Fruit fly (Drosophila melanogaster): ENCODE data around the gene Ndc80.
A peak's percentile ranks its signal among the peaks of the same experiment; 100 is the strongest.

The Ndc80 gene

dm6 chrX:13630290-13630900, 18.5 kb upstream of the Ndc80 start (continued):
- TF ChIP-seq cas (GFP tag; IDR thresholded peaks at IDR 0.05): no peak
- TF ChIP-seq pho (GFP tag; optimal IDR thresholded peaks at IDR 0.05): no peak
- no peak for TF ChIP-seq CG4854 (GFP tag; optimal IDR thresholded peaks at IDR 0.05)
- TF ChIP-seq en (GFP tag; optimal IDR thresholded peaks at IDR 0.05): peak; percentile 27
- TF ChIP-seq dm (GFP tag; optimal IDR thresholded peaks at IDR 0.05): no peak
- 0 out of 3 replicates have a peak, but pooled peaks have one; percentile 44 for TF ChIP-seq zfh1 (GFP tag; IDR thresholded peaks at IDR 0.05)
- TF ChIP-seq dpn (GFP tag; optimal IDR thresholded peaks at IDR 0.05): peak; percentile 1 to 26
- TF ChIP-seq Dek (tag; optimal IDR thresholded peaks at IDR 0.05): no peak
- no peak for TF ChIP-seq CG6654 (GFP tag; optimal IDR thresholded peaks at IDR 0.05)
- TF ChIP-seq oc (tag; optimal IDR thresholded peaks at IDR 0.05): no peak
- no peak for TF ChIP-seq kah (GFP tag; optimal IDR thresholded peaks at IDR 0.05)
- TF ChIP-seq maf-S (GFP tag; optimal IDR thresholded peaks at IDR 0.05): no peak
- TF ChIP-seq B-H1 (GFP tag; IDR thresholded peaks at IDR 0.05): no peak
- TF ChIP-seq gcm2 (GFP tag; optimal IDR thresholded peaks at IDR 0.05): no peak
- TF ChIP-seq CG11247 (GFP tag; IDR thresholded peaks at IDR 0.05): no peak
- no peak for TF ChIP-seq CG7556 (GFP tag; optimal IDR thresholded peaks at IDR 0.05)
- no peak for TF ChIP-seq jumu (GFP tag; optimal IDR thresholded peaks at IDR 0.05)
- TF ChIP-seq unc-4 (GFP tag; IDR thresholded peaks at IDR 0.05; ENCODE audit: partially characterized antibody): no peak
- TF ChIP-seq NC2α (GFP tag; optimal IDR thresholded peaks at IDR 0.05): no peak
- peak; percentile 10 for TF ChIP-seq CoRest (tag; optimal IDR thresholded peaks at IDR 0.05)
- no peak for TF ChIP-seq exex (tag; optimal IDR thresholded peaks at IDR 0.05)
- TF ChIP-seq crc (GFP tag; optimal IDR thresholded peaks at IDR 0.05): peak; percentile 24
- no peak for TF ChIP-seq Sox100B (GFP tag; optimal IDR thresholded peaks at IDR 0.05)
- no peak for TF ChIP-seq CG11398 (GFP tag; optimal IDR thresholded peaks at IDR 0.05)
- no peak for TF ChIP-seq Vsx1 (GFP tag; optimal IDR thresholded peaks at IDR 0.05)
- 0 out of 2 replicates have a peak, but pooled peaks have one; percentile 27 for TF ChIP-seq CG6689 (GFP tag; IDR thresholded peaks at IDR 0.05)
- TF ChIP-seq CG3726 (GFP tag; IDR thresholded peaks at IDR 0.05): 0 out of 3 replicates have a peak, but pooled peaks have one; percentile 31
- TF ChIP-seq pzg (GFP tag; optimal IDR thresholded peaks at IDR 0.05): no peak
- TF ChIP-seq mam (GFP tag; optimal IDR thresholded peaks at IDR 0.05): peak; percentile 29
- TF ChIP-seq slp2 (GFP tag; optimal IDR thresholded peaks at IDR 0.05): no peak
- peak; percentile 47 to 63 for TF ChIP-seq chif (GFP tag; optimal IDR thresholded peaks at IDR 0.05)
- no peak for TF ChIP-seq MTF-1 (GFP tag; optimal IDR thresholded peaks at IDR 0.05; ENCODE audit: borderline replicate concordance)
- no peak for TF ChIP-seq tgo (GFP tag; IDR thresholded peaks at IDR 0.05)
- no peak for TF ChIP-seq CG33213 (GFP tag; optimal IDR thresholded peaks at IDR 0.05)
- peak; percentile 17 for TF ChIP-seq CG8089 (GFP tag; optimal IDR thresholded peaks at IDR 0.05)
- no peak for TF ChIP-seq Aef1 (GFP tag; IDR thresholded peaks at IDR 0.05)
- peak; percentile 53; the same call in 1 of the 3 replicates for TF ChIP-seq ci (GFP tag; IDR thresholded peaks at IDR 0.05)
- TF ChIP-seq CG30020 (tag; optimal IDR thresholded peaks at IDR 0.05): no peak
- peak; percentile 17 for TF ChIP-seq chn (GFP tag; optimal IDR thresholded peaks at IDR 0.05)
- TF ChIP-seq lilli (GFP tag; optimal IDR thresholded peaks at IDR 0.05): peak; percentile 20
- no peak for TF ChIP-seq da (GFP tag; optimal IDR thresholded peaks at IDR 0.05)
- TF ChIP-seq Ada2b (GFP tag; IDR thresholded peaks at IDR 0.05): peak; percentile 22; the same call in 1 of the 2 replicates
- no peak for TF ChIP-seq CG3995 (GFP tag; optimal IDR thresholded peaks at IDR 0.05)
- no peak for TF ChIP-seq CG12769 (tag; optimal IDR thresholded peaks at IDR 0.05)
- no peak for TF ChIP-seq gt (GFP tag; IDR thresholded peaks at IDR 0.05)
- no peak for TF ChIP-seq lbe (GFP tag; optimal IDR thresholded peaks at IDR 0.05)
- no peak for TF ChIP-seq CG15514 (GFP tag; optimal IDR thresholded peaks at IDR 0.05)
- no peak for TF ChIP-seq CG5953 (GFP tag; IDR thresholded peaks at IDR 0.05)
- TF ChIP-seq Hr78 (GFP tag; optimal IDR thresholded peaks at IDR 0.05): no peak
- TF ChIP-seq HLHmδ (GFP tag; optimal IDR thresholded peaks at IDR 0.05): no peak
- TF ChIP-seq vfl (GFP tag; optimal IDR thresholded peaks at IDR 0.05): no peak
